Fruit fly (Drosophila melanogaster) whole organism, embryonic: Measurements from ENCODE around the gene dec.
A peak's percentile ranks its signal among the peaks of the same experiment; 100 is the strongest.

ENCODE experiments used
- Bdp1 ChIP-seq: fragments of 200-800 bp; sonication (Bioruptor generic); optimal IDR thresholded peaks from 3 replicates; lab custom pipeline; 2016; ENCODE audit warnings: missing biosample characterization, missing genetic modification characterization
- CG10959 ChIP-seq: fragments of 200-800 bp; sonication (Bioruptor generic); IDR thresholded peaks from 2 replicates; pipeline ENCODE4 v1.3.6; 2022; ENCODE audit warnings: missing biosample characterization, missing genetic modification characterization
- CG11093 ChIP-seq: fragments of 200-800 bp; sonication (Bioruptor generic); IDR thresholded peaks from 3 replicates; pipeline ENCODE4 v1.3.6; 2022; ENCODE audit warnings: missing biosample characterization, missing genetic modification characterization
- CG11696 ChIP-seq: fragments of 200-800 bp; sonication (Bioruptor generic); IDR thresholded peaks from 2 replicates; pipeline ENCODE4 v1.3.6; 2022; ENCODE audit warnings: missing biosample characterization, missing genetic modification characterization
- CG12155 ChIP-seq: fragments of 200-800 bp; sonication (Bioruptor generic); optimal IDR thresholded peaks from 3 replicates; lab custom pipeline; 2016; ENCODE audit warnings: missing biosample characterization, missing genetic modification characterization
- CG1233 ChIP-seq: fragments of 200-800 bp; sonication (Bioruptor generic); optimal IDR thresholded peaks from 4 replicates; lab custom pipeline; 2018; ENCODE audit warnings: missing biosample characterization, mild to moderate bottlenecking, missing genetic modification characterization
- CG12744 ChIP-seq: fragments of 200-800 bp; sonication (Bioruptor generic); optimal IDR thresholded peaks from 2 replicates; lab custom pipeline; 2016; ENCODE audit warnings: missing biosample characterization, missing genetic modification characterization
- CG17612 ChIP-seq: fragments of 200-800 bp; sonication (Bioruptor generic); IDR thresholded peaks from 2 replicates; pipeline ENCODE4 v1.3.6; 2022; ENCODE audit warnings: missing biosample characterization, missing genetic modification characterization
- CG18599 ChIP-seq: fragments of 200-800 bp; sonication (Bioruptor generic); optimal IDR thresholded peaks from 3 replicates; lab custom pipeline; 2017; ENCODE audit warnings: missing biosample characterization, missing genetic modification characterization, mild to moderate bottlenecking, moderate library complexity, missing genetic modification reagents
- CG2120 ChIP-seq: fragments of 200-800 bp; sonication (Bioruptor generic); optimal IDR thresholded peaks from 3 replicates; lab custom pipeline; 2016; ENCODE audit warnings: missing biosample characterization, missing genetic modification characterization
- CG31224 ChIP-seq: fragments of 200-800 bp; sonication (Bioruptor generic); IDR thresholded peaks from 2 replicates; pipeline ENCODE4 v1.3.6; 2022; ENCODE audit warnings: missing biosample characterization, missing genetic modification characterization
- CG3838 ChIP-seq: fragments of 200-800 bp; sonication (Bioruptor generic); optimal IDR thresholded peaks from 3 replicates; lab custom pipeline; 2016; ENCODE audit warnings: missing biosample characterization, missing genetic modification characterization
- CG43689 ChIP-seq: fragments of 200-800 bp; sonication (Bioruptor generic); IDR thresholded peaks from 2 replicates; pipeline ENCODE4 v1.3.6; 2022; ENCODE audit warnings: missing biosample characterization, missing genetic modification characterization
- CG5953 ChIP-seq: fragments of 200-800 bp; sonication (Bioruptor generic); IDR thresholded peaks from 2 replicates; pipeline ENCODE4 v1.3.6; 2022; ENCODE audit warnings: missing biosample characterization, missing genetic modification characterization
- CG7556 ChIP-seq: fragments of 200-800 bp; sonication (Bioruptor generic); optimal IDR thresholded peaks from 2 replicates; lab custom pipeline; 2017; ENCODE audit warnings: missing biosample characterization, mild to moderate bottlenecking, missing genetic modification characterization
- CG8089 ChIP-seq: fragments of 200-800 bp; sonication (Bioruptor generic); optimal IDR thresholded peaks from 3 replicates; lab custom pipeline; 2016; ENCODE audit warnings: missing biosample characterization, missing genetic modification characterization
- CG8281 ChIP-seq: fragments of 200-800 bp; sonication (Bioruptor generic); optimal IDR thresholded peaks from 2 replicates; lab custom pipeline; 2018; ENCODE audit warnings: missing biosample characterization, mild to moderate bottlenecking, missing genetic modification characterization, moderate library complexity
- CG8290 ChIP-seq, 3 experiments: fragments of 200-800 bp; sonication (Bioruptor generic); optimal IDR thresholded peaks; 2 replicates each; lab custom pipeline; 2016 to 2019; ENCODE audit warnings: missing biosample characterization in 3 of 3, missing genetic modification characterization in 3 of 3, mild to moderate bottlenecking in 2 of 3, moderate library complexity in 1 of 3
- Elba2 ChIP-seq: fragments of 200-800 bp; sonication (Bioruptor generic); optimal IDR thresholded peaks from 3 replicates; lab custom pipeline; 2016; ENCODE audit warnings: missing biosample characterization, missing genetic modification characterization
- Fer2 ChIP-seq: fragments of 200-800 bp; sonication (Bioruptor generic); optimal IDR thresholded peaks from 2 replicates; lab custom pipeline; 2018; ENCODE audit warnings: missing biosample characterization, mild to moderate bottlenecking, missing genetic modification characterization, moderate library complexity
- Fer3 ChIP-seq: fragments of 200-800 bp; sonication (Bioruptor generic); optimal IDR thresholded peaks from 2 replicates; lab custom pipeline; 2018; ENCODE audit warnings: missing biosample characterization, mild to moderate bottlenecking, missing genetic modification characterization, moderate library complexity
- Gsc ChIP-seq: fragments of 200-800 bp; sonication (Bioruptor generic); IDR thresholded peaks from 2 replicates; pipeline ENCODE4 v1.3.6; 2022; ENCODE audit warnings: missing biosample characterization, missing genetic modification characterization
- HLHmδ ChIP-seq: fragments of 200-800 bp; sonication (Bioruptor generic); optimal IDR thresholded peaks from 2 replicates; lab custom pipeline; 2018; ENCODE audit warnings: missing biosample characterization, mild to moderate bottlenecking, missing genetic modification characterization, moderate library complexity
- Hand ChIP-seq: fragments of 200-800 bp; sonication (Bioruptor generic); optimal IDR thresholded peaks from 2 replicates; lab custom pipeline; 2017; ENCODE audit warnings: mild to moderate bottlenecking, missing biosample characterization, missing genetic modification reagents, missing genetic modification characterization
- Hr39 ChIP-seq: fragments of >200 bp; optimal IDR thresholded peaks from 2 replicates; lab custom pipeline; 2017
- Hr78 ChIP-seq, 2 experiments: fragments of 200-800 bp in 1 of 2; fragments of >200 bp in 1 of 2; sonication (Bioruptor generic) in 1 of 2; optimal IDR thresholded peaks; 2 replicates each; lab custom pipeline; 2017 to 2019; ENCODE audit warnings: missing biosample characterization in 2 of 2, missing genetic modification characterization in 2 of 2, mild to moderate bottlenecking in 1 of 2, moderate library complexity in 1 of 2
- Kr ChIP-seq: fragments of 200-800 bp; sonication (Bioruptor generic); optimal IDR thresholded peaks from 2 replicates; lab custom pipeline; 2017; ENCODE audit warnings: missing biosample characterization, mild to moderate bottlenecking, missing genetic modification characterization
- Myb ChIP-seq: fragments of 200-800 bp; sonication (Bioruptor generic); optimal IDR thresholded peaks from 2 replicates; lab custom pipeline; 2016; ENCODE audit warnings: missing biosample characterization, missing genetic modification characterization
- Oaz ChIP-seq: fragments of 200-800 bp; sonication (Bioruptor generic); IDR thresholded peaks from 2 replicates; pipeline ENCODE4 v1.3.6; 2022; ENCODE audit warnings: missing biosample characterization, missing genetic modification characterization
- Optix ChIP-seq: fragments of 200-800 bp; sonication (Bioruptor generic); IDR thresholded peaks from 3 replicates; pipeline ENCODE4 v1.3.6; 2022; ENCODE audit warnings: missing biosample characterization, missing genetic modification characterization
- Ptx1 ChIP-seq: fragments of 200-800 bp; sonication (Bioruptor generic); IDR thresholded peaks from 2 replicates; pipeline ENCODE4 v1.3.6; 2022; ENCODE audit warnings: missing biosample characterization, missing genetic modification characterization
- Rfx ChIP-seq: fragments of 200-800 bp; sonication (Bioruptor generic); IDR thresholded peaks from 2 replicates; pipeline ENCODE4 v1.3.6; 2022; ENCODE audit warnings: missing biosample characterization, missing genetic modification characterization
- Rx ChIP-seq: fragments of 200-800 bp; sonication (Bioruptor generic); IDR thresholded peaks from 2 replicates; pipeline ENCODE4 v1.3.6; 2022; ENCODE audit warnings: missing biosample characterization, missing genetic modification characterization
- Sry-β ChIP-seq: fragments of 200-800 bp; sonication (Bioruptor generic); optimal IDR thresholded peaks from 2 replicates; lab custom pipeline; 2018; ENCODE audit warnings: missing biosample characterization, mild to moderate bottlenecking, missing genetic modification characterization, moderate library complexity
- Stat92E ChIP-seq, 3 experiments: fragments of >200 bp in 2 of 3; fragments of 200-800 bp in 1 of 3; sonication (Bioruptor generic) in 1 of 3; optimal IDR thresholded peaks; 2 replicates each; lab custom pipeline; 2017 to 2019; ENCODE audit warnings: missing biosample characterization in 3 of 3, missing genetic modification characterization in 3 of 3, mild to moderate bottlenecking in 1 of 3, moderate library complexity in 1 of 3
- ase ChIP-seq: fragments of 200-800 bp; sonication (Bioruptor generic); IDR thresholded peaks from 3 replicates; pipeline ENCODE4 v1.3.6; 2022; ENCODE audit warnings: missing biosample characterization, missing genetic modification characterization
- ato ChIP-seq: fragments of 200-800 bp; sonication (Bioruptor generic); IDR thresholded peaks from 2 replicates; pipeline ENCODE4 v1.3.6; 2022; ENCODE audit warnings: missing biosample characterization, missing genetic modification characterization; ENCODE audit not compliant: partially characterized antibody
- cg ChIP-seq: fragments of 200-800 bp; sonication (Bioruptor generic); optimal IDR thresholded peaks from 3 replicates; lab custom pipeline; 2019; ENCODE audit warnings: missing biosample characterization, mild to moderate bottlenecking, missing genetic modification characterization, moderate library complexity
- crp ChIP-seq, 2 experiments: fragments of 200-800 bp; sonication (Bioruptor generic); optimal IDR thresholded peaks; 2 replicates in 1 of 2; 3 replicates in 1 of 2; lab custom pipeline; 2017; ENCODE audit warnings: missing biosample characterization in 2 of 2, missing genetic modification characterization in 2 of 2, mild to moderate bottlenecking in 1 of 2, moderate library complexity in 1 of 2
- dati ChIP-seq: fragments of 200-800 bp; sonication (Bioruptor generic); IDR thresholded peaks from 2 replicates; pipeline ENCODE4 v1.3.6; 2022; ENCODE audit warnings: missing biosample characterization, missing genetic modification characterization
- fd3F ChIP-seq: fragments of 200-800 bp; sonication (Bioruptor generic); optimal IDR thresholded peaks from 2 replicates; lab custom pipeline; 2018; ENCODE audit warnings: missing biosample characterization, mild to moderate bottlenecking, missing genetic modification characterization, moderate library complexity
- gem ChIP-seq: fragments of 200-800 bp; sonication (Bioruptor generic); optimal IDR thresholded peaks from 2 replicates; lab custom pipeline; 2019; ENCODE audit warnings: missing biosample characterization, mild to moderate bottlenecking, missing genetic modification characterization, moderate library complexity
- lbe ChIP-seq: fragments of 200-800 bp; sonication (Bioruptor generic); optimal IDR thresholded peaks from 2 replicates; lab custom pipeline; 2016; ENCODE audit warnings: missing biosample characterization, mild to moderate bottlenecking, missing genetic modification characterization
- luna ChIP-seq: fragments of 200-800 bp; sonication (Bioruptor generic); optimal IDR thresholded peaks from 2 replicates; lab custom pipeline; 2016; ENCODE audit warnings: missing biosample characterization, missing genetic modification characterization
- pan ChIP-seq, 4 experiments: fragments of >200 bp in 3 of 4; fragments of 200-800 bp in 1 of 4; sonication (Bioruptor generic) in 1 of 4; optimal IDR thresholded peaks in 3 of 4; IDR thresholded peaks in 1 of 4; 2 replicates each; pipeline versions ENCODE4 v1.3.6 to Lab custom; 2017 to 2022; ENCODE audit warnings: missing biosample characterization in 2 of 4, missing genetic modification characterization in 2 of 4, mixed read lengths in 1 of 4
- peb ChIP-seq: fragments of 200-800 bp; sonication (Bioruptor generic); IDR thresholded peaks from 2 replicates; pipeline ENCODE4 v1.3.6; 2022; ENCODE audit warnings: missing biosample characterization, missing genetic modification characterization
- pfk ChIP-seq: fragments of 200-800 bp; sonication (Bioruptor generic); optimal IDR thresholded peaks from 2 replicates; lab custom pipeline; 2018; ENCODE audit warnings: missing biosample characterization, mild to moderate bottlenecking, missing genetic modification characterization, moderate library complexity
- ro ChIP-seq: fragments of 200-800 bp; sonication (Bioruptor generic); IDR thresholded peaks from 2 replicates; pipeline ENCODE4 v1.3.6; 2022; ENCODE audit warnings: missing biosample characterization, missing genetic modification characterization
- sim ChIP-seq: fragments of 200-800 bp; sonication (Bioruptor generic); IDR thresholded peaks from 2 replicates; pipeline ENCODE4 v1.3.6; 2022; ENCODE audit warnings: missing biosample characterization, missing genetic modification characterization
- so ChIP-seq: fragments of 200-800 bp; sonication (Bioruptor generic); IDR thresholded peaks from 3 replicates; pipeline ENCODE4 v1.3.6; 2022; ENCODE audit warnings: missing biosample characterization, missing genetic modification characterization
- sr ChIP-seq: fragments of 200-800 bp; sonication (Bioruptor generic); IDR thresholded peaks from 3 replicates; pipeline ENCODE4 v1.3.6; 2022; ENCODE audit warnings: missing biosample characterization, missing genetic modification characterization

The dec gene

dm6 chrX:7909482-7909881 is 36.5 kb upstream of the dec start (continued):
- TF ChIP-seq sr (GFP tag; lab: Robert Waterston, UW) = no peak
- no peak for TF ChIP-seq CG10959 (GFP tag; lab: Robert Waterston, UW)
- 0 out of 3 replicates have a peak, but pooled peaks have one; percentile 50 for TF ChIP-seq ase (GFP tag; lab: Robert Waterston, UW)
- TF ChIP-seq Hr78 (GFP tag; optimal IDR thresholded peaks at IDR 0.05; lab: Kevin White, UChicago) = peak in 1 of 2 experiments; percentile 3
- peak; percentile 20 for TF ChIP-seq CG7556
- TF ChIP-seq HLHmδ = no peak
- no peak for TF ChIP-seq pan (optimal IDR thresholded peaks at IDR 0.05; lab: Kevin White, UChicago)
- TF ChIP-seq pan (GFP tag; optimal IDR thresholded peaks at IDR 0.05 in 1 of 2, IDR thresholded peaks at IDR 0.05 in 1 of 2) = peak in 1 of 2 experiments; percentile 37
- TF ChIP-seq CG5953 = no peak
- TF ChIP-seq fd3F (GFP tag; lab: Kevin White, UChicago) = no peak
- TF ChIP-seq Hr39 = no peak
- TF ChIP-seq Gsc = no peak
- TF ChIP-seq ato (GFP tag; lab: Robert Waterston, UW) = no peak
- peak; percentile 42 for TF ChIP-seq CG18599 (GFP tag; lab: Kevin White, UChicago)
- no peak for TF ChIP-seq CG8290 (GFP tag; optimal IDR thresholded peaks at IDR 0.05; lab: Kevin White, UChicago)
- TF ChIP-seq CG8290 (tag; optimal IDR thresholded peaks at IDR 0.05; lab: Kevin White, UChicago) = no peak
- no peak for TF ChIP-seq peb (GFP tag; lab: Robert Waterston, UW)
- TF ChIP-seq CG17612 (GFP tag; lab: Robert Waterston, UW) = no peak
- TF ChIP-seq Kr (GFP tag; lab: Kevin White, UChicago) = no peak
- no peak for TF ChIP-seq Bdp1 (GFP tag; lab: Kevin White, UChicago)
- no peak for TF ChIP-seq cg
- TF ChIP-seq CG8089 (GFP tag; lab: Kevin White, UChicago) = no peak
- TF ChIP-seq Elba2 (GFP tag; lab: Kevin White, UChicago) = no peak
- no peak for TF ChIP-seq CG8281
- TF ChIP-seq dati (GFP tag; lab: Robert Waterston, UW) = no peak
- no peak for TF ChIP-seq CG12155
- TF ChIP-seq pfk = no peak
- no peak for TF ChIP-seq lbe (GFP tag; lab: Kevin White, UChicago)
- TF ChIP-seq CG12744 (GFP tag; lab: Kevin White, UChicago) = no peak
- TF ChIP-seq Oaz (GFP tag; lab: Robert Waterston, UW) = no peak
- TF ChIP-seq Fer2 (tag; lab: Kevin White, UChicago) = no peak
- no peak for TF ChIP-seq CG1233
- no peak for TF ChIP-seq sim (GFP tag; lab: Robert Waterston, UW)
- peak; percentile 62 for TF ChIP-seq gem
- no peak for TF ChIP-seq CG3838
- no peak for TF ChIP-seq CG11093 (GFP tag; lab: Robert Waterston, UW)
- peak; percentile 49 for TF ChIP-seq CG2120 (GFP tag; lab: Kevin White, UChicago)
- TF ChIP-seq Rfx = peak; percentile 50
- TF ChIP-seq CG11696 (GFP tag; lab: Robert Waterston, UW) = no peak
- TF ChIP-seq CG43689 (GFP tag; lab: Robert Waterston, UW) = no peak
- TF ChIP-seq Ptx1 (GFP tag; lab: Robert Waterston, UW) = peak; percentile 42; the same call in 1 of the 2 replicates
- TF ChIP-seq Hand (GFP tag; lab: Kevin White, UChicago) = no peak
- TF ChIP-seq CG31224 = no peak
- no peak for TF ChIP-seq Sry-β
- TF ChIP-seq ro (GFP tag; lab: Robert Waterston, UW) = no peak
- TF ChIP-seq Stat92E (GFP tag; optimal IDR thresholded peaks at IDR 0.05; lab: Kevin White, UChicago) = no peak
- peak; percentile 3 for TF ChIP-seq Fer3 (tag; lab: Kevin White, UChicago)
- no peak for TF ChIP-seq luna (GFP tag; lab: Kevin White, UChicago)
- no peak for TF ChIP-seq Myb (GFP tag; lab: Kevin White, UChicago)
- TF ChIP-seq so (GFP tag; lab: Robert Waterston, UW) = no peak
- no peak for TF ChIP-seq Optix (GFP tag; lab: Robert Waterston, UW)
- no peak for TF ChIP-seq crp (GFP tag; optimal IDR thresholded peaks at IDR 0.05; lab: Kevin White, UChicago)
- TF ChIP-seq Rx (GFP tag; lab: Robert Waterston, UW) = no peak
